Worm (Caenorhabditis elegans): ENCODE measurements around the gene oac-53.

DNA sequence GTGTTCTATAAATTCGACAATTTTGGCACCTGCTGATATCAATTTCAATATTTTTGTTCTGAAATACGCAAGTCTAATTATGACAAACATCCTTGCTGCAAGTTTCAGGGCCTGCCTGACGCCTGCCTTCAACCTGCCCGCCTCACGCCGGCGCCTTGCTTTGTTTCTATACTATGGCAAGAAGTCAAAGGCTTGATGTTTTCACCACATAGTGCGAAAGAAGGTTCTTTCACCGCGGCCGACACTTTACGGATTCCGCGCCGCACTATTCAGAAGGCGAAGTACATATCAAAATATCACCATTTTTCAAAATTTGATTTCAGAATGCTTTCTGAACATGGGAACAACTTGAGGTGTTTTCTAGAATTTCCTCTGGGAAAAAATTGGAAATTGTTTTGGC lies 38.3 kb downstream of the oac-53 start:
- TF ChIP-seq daf-12 (tag; optimal IDR thresholded peaks at IDR 0.05) (no peak), nhr-28 (tag; optimal IDR thresholded peaks at IDR 0.05) (no peak), R02D3.7 (tag; optimal IDR thresholded peaks at IDR 0.05) (no peak), aly-2 (tag; optimal IDR thresholded peaks at IDR 0.05) (no peak), lin-39 (tag; optimal IDR thresholded peaks at IDR 0.05) (no peak), nhr-11 (tag; optimal IDR thresholded peaks at IDR 0.05) (no peak), egl-27 (tag; optimal IDR thresholded peaks at IDR 0.05) (no peak), snpc-4 (tag; optimal IDR thresholded peaks at IDR 0.05) (no peak), ama-1 (optimal IDR thresholded peaks at IDR 0.05) (no peak)
